Worm (Caenorhabditis elegans) whole organism, young adult: ENCODE results near the gene F40F4.7.

Source experiments
- C06A6.2 ChIP-seq: fragments of 200-800 bp; sonication (Bioruptor generic); conservative IDR thresholded peaks from 2 replicates; pipeline ENCODE4 v1.3.6; 2022; ENCODE audit warnings: missing genetic modification characterization, missing compliant biosample characterization
- F10E7.11 ChIP-seq: sonication (generic microtip); optimal IDR thresholded peaks from 2 replicates; lab custom pipeline; 2017; ENCODE audit warnings: mild to moderate bottlenecking, missing genetic modification characterization, moderate library complexity, missing compliant biosample characterization
- ceh-91 ChIP-seq: fragments of 200-800 bp; sonication (Bioruptor generic); IDR thresholded peaks from 2 replicates; pipeline ENCODE4 v1.3.6; 2022; ENCODE audit warnings: missing genetic modification reagents, missing genetic modification characterization, missing compliant biosample characterization
- dpl-1 ChIP-seq: fragments of 150-350 bp; optimal IDR thresholded peaks from 2 replicates; lab custom pipeline; 2014; ENCODE audit warnings: missing biosample characterization, missing genetic modification reagents, missing genetic modification characterization
- hrde-1 ChIP-seq: sonication (generic microtip); optimal IDR thresholded peaks from 2 replicates; lab custom pipeline; 2016; ENCODE audit warnings: missing genetic modification characterization, mild to moderate bottlenecking, missing compliant biosample characterization, moderate library complexity, missing genotype, missing genetic modification reagents, borderline replicate concordance
- sptf-2 ChIP-seq: fragments of 200-800 bp; sonication (Bioruptor generic); optimal IDR thresholded peaks from 2 replicates; lab custom pipeline; 2018; ENCODE audit warnings: mild to moderate bottlenecking, missing genetic modification characterization, missing compliant biosample characterization
- unc-130 ChIP-seq: sonication (generic microtip); optimal IDR thresholded peaks from 2 replicates; lab custom pipeline; 2016; ENCODE audit warnings: missing genetic modification reagents, missing genetic modification characterization, missing compliant biosample characterization
- unc-62 ChIP-seq: fragments of 150-350 bp; optimal IDR thresholded peaks from 2 replicates; lab custom pipeline; 2014; ENCODE audit warnings: missing biosample characterization, missing genetic modification reagents, missing genetic modification characterization
- zim-3 ChIP-seq: sonication (generic microtip); optimal IDR thresholded peaks from 2 replicates; lab custom pipeline; 2017; ENCODE audit warnings: mild to moderate bottlenecking, missing genetic modification characterization, moderate library complexity, missing compliant biosample characterization

ce11 chrX:3220267-3220666 is 25.5 kb downstream of the F40F4.7 start, which contains the start of gene rgl-1:
- TF ChIP-seq hrde-1: no peak
- no peak for TF ChIP-seq unc-62 (GFP tag; lab: Kevin White, UChicago)
- no peak for TF ChIP-seq F10E7.11
- no peak for TF ChIP-seq dpl-1 (GFP tag; lab: Kevin White, UChicago)
- TF ChIP-seq ceh-91 (GFP tag; lab: Robert Waterston, UW): no peak
- TF ChIP-seq zim-3 (tag; lab: Kevin White, UChicago): no peak
- TF ChIP-seq C06A6.2 (GFP tag; lab: Robert Waterston, UW): no peak
- no peak for TF ChIP-seq sptf-2 (GFP tag; lab: Kevin White, UChicago)
- no peak for TF ChIP-seq unc-130 (GFP tag; lab: Kevin White, UChicago)
